Fruit fly (Drosophila melanogaster): Measurements from ENCODE around the gene CG5021.

Gene CG5021

DNA sequence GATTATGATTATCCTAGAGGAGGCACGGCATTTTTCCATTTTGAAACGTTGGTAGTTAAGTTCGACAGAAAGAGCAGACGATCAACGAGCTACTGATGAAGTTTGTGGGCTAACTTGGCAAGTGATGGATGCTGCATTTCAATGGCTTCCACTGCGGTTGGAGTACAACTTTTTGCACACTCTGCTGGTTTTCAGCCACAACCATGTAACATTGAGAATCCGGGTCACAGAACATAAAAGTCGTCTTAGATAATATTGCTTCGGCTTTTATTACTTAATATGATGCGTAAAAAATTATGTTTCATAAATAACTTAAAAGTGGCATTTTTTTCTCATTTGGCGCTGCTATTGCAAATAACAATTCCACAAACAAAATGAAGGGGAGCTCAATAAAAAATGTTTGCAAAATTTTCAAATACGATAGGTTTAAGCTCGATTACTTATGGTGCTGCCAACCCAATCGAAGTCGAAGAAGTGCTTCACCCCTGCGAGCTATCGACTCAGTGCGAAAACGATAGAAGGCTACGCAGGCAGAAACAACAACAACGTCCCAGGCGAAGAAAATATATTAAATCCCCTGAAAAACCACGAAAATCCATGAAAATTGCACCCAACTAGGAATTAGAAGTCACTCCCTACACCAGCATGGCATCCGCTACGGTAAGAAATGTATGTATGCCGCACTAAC lies at the start of gene CG5021, which contains the start of gene CG5653:
Gene CG5021, plus strand, starts transcription at position 506 of the 688 bp plus-strand sequence.
Gene CG5653, minus strand, starts transcription at position 51 of the 688 bp plus-strand sequence.
- TF ChIP-seq pan (optimal IDR thresholded peaks at IDR 0.05) (no peak), EcR (GFP tag; optimal IDR thresholded peaks at IDR 0.05) (no peak), CG8478 (optimal IDR thresholded peaks at IDR 0.05) (no peak), psq (optimal IDR thresholded peaks at IDR 0.05) (no peak), usp (GFP tag; optimal IDR thresholded peaks at IDR 0.05) (no peak), Dll (optimal IDR thresholded peaks at IDR 0.05) (no peak)

- no peak for TF ChIP-seq usp (GFP tag; optimal IDR thresholded peaks at IDR 0.05)
- no peak for TF ChIP-seq CG8478 (optimal IDR thresholded peaks at IDR 0.05)
- TF ChIP-seq EcR (GFP tag; optimal IDR thresholded peaks at IDR 0.05): no peak
- no peak for TF ChIP-seq Dll (optimal IDR thresholded peaks at IDR 0.05)
- no peak for TF ChIP-seq pan (optimal IDR thresholded peaks at IDR 0.05)
- TF ChIP-seq psq (optimal IDR thresholded peaks at IDR 0.05): no peak
Measured at dm6 chr3L:8919678-8920077, 47.0 kb upstream of the CG5021 start.

- no peak for TF ChIP-seq usp (GFP tag; optimal IDR thresholded peaks at IDR 0.05)
Measured at dm6 chr3L:8920710-8921109, 45.9 kb upstream of the CG5021 start.

- TF ChIP-seq pan (optimal IDR thresholded peaks at IDR 0.05): no peak
- no peak for TF ChIP-seq psq (optimal IDR thresholded peaks at IDR 0.05)
- TF ChIP-seq usp (GFP tag; optimal IDR thresholded peaks at IDR 0.05): no peak
- no peak for TF ChIP-seq EcR (GFP tag; optimal IDR thresholded peaks at IDR 0.05)
Measured at dm6 chr3L:8924417-8924913, 42.2 kb upstream of the CG5021 start.

DNA sequence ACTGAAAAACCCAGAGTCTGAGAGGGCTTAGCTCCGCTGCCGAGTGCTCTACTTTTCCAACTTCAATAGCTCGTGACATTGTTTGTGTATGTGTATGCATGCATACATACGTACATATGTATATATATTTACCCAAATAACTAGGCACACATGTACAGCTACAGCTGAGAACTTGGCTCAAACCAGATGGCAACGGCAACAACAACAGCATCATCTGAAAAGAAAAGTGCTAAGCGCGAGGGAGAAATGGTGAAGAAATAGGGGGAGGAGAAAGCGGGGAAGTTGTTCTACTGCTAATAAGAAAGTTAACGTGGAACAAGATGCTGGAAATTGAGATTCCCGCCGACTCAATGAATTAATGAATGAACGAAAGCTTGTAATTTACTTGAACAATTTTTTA lies 41.6 kb upstream of the CG5021 start:
- no peak for TF ChIP-seq usp (GFP tag; optimal IDR thresholded peaks at IDR 0.05)
- no peak for TF ChIP-seq Dll (optimal IDR thresholded peaks at IDR 0.05)
- no peak for TF ChIP-seq psq (optimal IDR thresholded peaks at IDR 0.05)
- TF ChIP-seq pan (optimal IDR thresholded peaks at IDR 0.05): no peak
- TF ChIP-seq EcR (GFP tag; optimal IDR thresholded peaks at IDR 0.05): no peak
- no peak for TF ChIP-seq CG8478 (optimal IDR thresholded peaks at IDR 0.05)

- TF ChIP-seq EcR (GFP tag; optimal IDR thresholded peaks at IDR 0.05) (no peak), psq (optimal IDR thresholded peaks at IDR 0.05) (no peak), Dll (optimal IDR thresholded peaks at IDR 0.05) (no peak), pan (optimal IDR thresholded peaks at IDR 0.05) (no peak), CG8478 (optimal IDR thresholded peaks at IDR 0.05) (no peak), usp (GFP tag; optimal IDR thresholded peaks at IDR 0.05) (no peak)
Measured at dm6 chr3L:8925679-8926078, 41.0 kb upstream of the CG5021 start.

dm6 chr3L:8929527-8929926 lies 37.1 kb upstream of the CG5021 start:
- TF ChIP-seq CG8478 (optimal IDR thresholded peaks at IDR 0.05): no peak
- TF ChIP-seq psq (optimal IDR thresholded peaks at IDR 0.05): no peak
- no peak for TF ChIP-seq pan (optimal IDR thresholded peaks at IDR 0.05)
- no peak for TF ChIP-seq usp (GFP tag; optimal IDR thresholded peaks at IDR 0.05)
- TF ChIP-seq EcR (GFP tag; optimal IDR thresholded peaks at IDR 0.05): no peak
- TF ChIP-seq Dll (optimal IDR thresholded peaks at IDR 0.05): no peak

- TF ChIP-seq pan (optimal IDR thresholded peaks at IDR 0.05): no peak
- TF ChIP-seq psq (optimal IDR thresholded peaks at IDR 0.05): no peak
- TF ChIP-seq Dll (optimal IDR thresholded peaks at IDR 0.05): no peak
- no peak for TF ChIP-seq CG8478 (optimal IDR thresholded peaks at IDR 0.05)
- TF ChIP-seq EcR (GFP tag; optimal IDR thresholded peaks at IDR 0.05): no peak
- no peak for TF ChIP-seq usp (GFP tag; optimal IDR thresholded peaks at IDR 0.05)
Measured at dm6 chr3L:8931916-8932315, 34.7 kb upstream of the CG5021 start.

dm6 chr3L:8939654-8940053 lies 27.0 kb upstream of the CG5021 start:
- TF ChIP-seq pan (optimal IDR thresholded peaks at IDR 0.05) (no peak), usp (GFP tag; optimal IDR thresholded peaks at IDR 0.05) (no peak), CG8478 (optimal IDR thresholded peaks at IDR 0.05) (no peak), Dll (optimal IDR thresholded peaks at IDR 0.05) (no peak), psq (optimal IDR thresholded peaks at IDR 0.05) (no peak), EcR (GFP tag; optimal IDR thresholded peaks at IDR 0.05) (no peak)

DNA sequence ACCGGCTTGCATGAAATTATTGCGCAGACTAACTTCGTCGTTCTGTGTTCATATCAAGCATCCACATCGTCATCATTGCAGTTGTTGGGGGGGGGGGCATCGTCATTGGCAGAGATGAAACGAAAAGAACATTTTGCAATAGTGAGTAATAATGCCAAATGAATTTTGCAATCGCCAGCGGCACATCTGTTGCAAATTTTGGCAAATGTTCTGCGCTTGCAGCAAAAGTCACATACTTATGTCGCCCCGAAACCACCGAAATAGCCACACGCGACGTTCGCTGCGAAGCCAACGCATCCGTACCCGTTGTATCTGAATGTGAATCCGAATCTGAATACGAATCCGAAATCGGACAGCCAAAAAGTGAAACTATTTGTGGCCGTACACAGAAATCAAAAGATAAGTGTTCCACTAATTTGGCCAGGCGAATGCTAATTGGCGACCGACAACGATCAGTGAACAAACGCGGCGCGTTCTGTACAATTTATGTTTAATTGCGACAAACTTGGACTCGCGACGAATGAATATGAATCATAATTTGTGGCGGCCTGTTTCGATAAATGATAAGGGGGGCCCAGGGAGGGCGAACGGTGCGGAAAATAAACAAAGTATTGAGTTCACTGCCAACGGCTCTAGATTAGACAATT lies 18.7 kb upstream of the CG5021 start:
- TF ChIP-seq Dll (optimal IDR thresholded peaks at IDR 0.05) (no peak), psq (optimal IDR thresholded peaks at IDR 0.05) (no peak), EcR (GFP tag; optimal IDR thresholded peaks at IDR 0.05) (no peak), CG8478 (optimal IDR thresholded peaks at IDR 0.05) (no peak), pan (optimal IDR thresholded peaks at IDR 0.05) (no peak), usp (GFP tag; optimal IDR thresholded peaks at IDR 0.05) (no peak)

dm6 chr3L:8949823-8950222 lies 16.8 kb upstream of the CG5021 start:
- TF ChIP-seq CG8478 (optimal IDR thresholded peaks at IDR 0.05): no peak
- no peak for TF ChIP-seq usp (GFP tag; optimal IDR thresholded peaks at IDR 0.05)
- no peak for TF ChIP-seq EcR (GFP tag; optimal IDR thresholded peaks at IDR 0.05)
- TF ChIP-seq psq (optimal IDR thresholded peaks at IDR 0.05): no peak
- TF ChIP-seq pan (optimal IDR thresholded peaks at IDR 0.05): no peak
- TF ChIP-seq Dll (optimal IDR thresholded peaks at IDR 0.05): no peak

DNA sequence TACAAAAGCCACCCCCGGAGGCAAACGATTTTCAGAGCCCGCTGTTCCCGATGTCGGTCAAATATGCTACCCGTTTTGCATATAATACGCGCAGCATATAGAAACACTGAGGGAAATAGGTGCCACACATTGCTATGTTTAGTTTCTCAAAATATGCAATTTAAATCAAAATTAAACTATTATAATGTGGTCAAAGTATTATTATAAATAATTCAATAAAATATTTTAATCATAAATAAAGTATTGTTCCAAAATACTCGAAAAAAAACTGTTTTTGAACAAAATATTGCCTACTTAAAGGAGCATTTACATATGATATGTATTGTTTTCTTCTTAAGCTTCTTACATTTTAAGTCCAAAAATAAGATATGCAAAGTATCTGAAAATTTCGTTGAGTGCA lies 15.7 kb upstream of the CG5021 start:
- no peak for TF ChIP-seq psq (optimal IDR thresholded peaks at IDR 0.05)
- no peak for TF ChIP-seq EcR (GFP tag; optimal IDR thresholded peaks at IDR 0.05)
- TF ChIP-seq usp (GFP tag; optimal IDR thresholded peaks at IDR 0.05): no peak
- TF ChIP-seq Dll (optimal IDR thresholded peaks at IDR 0.05): no peak
- no peak for TF ChIP-seq CG8478 (optimal IDR thresholded peaks at IDR 0.05)
- no peak for TF ChIP-seq pan (optimal IDR thresholded peaks at IDR 0.05)
